Worm (Caenorhabditis elegans) whole organism, mixed stage, embryonic: ENCODE data around the gene nhr-18.

ENCODE experiments used
- M03D4.4 ChIP-seq: sonication (generic microtip); optimal IDR thresholded peaks from 2 replicates; lab custom pipeline; 2017; ENCODE audit warnings: mild to moderate bottlenecking, missing genetic modification characterization, missing compliant biosample characterization
- bed-3 ChIP-seq: fragments of 200-800 bp; sonication (Bioruptor generic); optimal IDR thresholded peaks from 3 replicates; lab custom pipeline; 2018; ENCODE audit warnings: mild to moderate bottlenecking, missing genetic modification characterization, moderate library complexity, missing compliant biosample characterization
- blmp-1 ChIP-seq: fragments of 150-350 bp; optimal IDR thresholded peaks from 2 replicates; lab custom pipeline; 2014; ENCODE audit warnings: missing biosample characterization, missing genetic modification characterization
- ceh-39 ChIP-seq: fragments of 150-350 bp; optimal IDR thresholded peaks from 2 replicates; lab custom pipeline; 2014; ENCODE audit warnings: missing biosample characterization, missing genetic modification characterization
- ceh-43 ChIP-seq: fragments of 200-800 bp; sonication (Bioruptor generic); optimal IDR thresholded peaks from 2 replicates; lab custom pipeline; 2018; ENCODE audit warnings: mild to moderate bottlenecking, missing genetic modification characterization, moderate library complexity, missing compliant biosample characterization
- ceh-83 ChIP-seq: fragments of 200-800 bp; sonication (Bioruptor generic); optimal IDR thresholded peaks from 2 replicates; lab custom pipeline; 2018; ENCODE audit warnings: mild to moderate bottlenecking, missing genetic modification characterization, missing compliant biosample characterization
- ces-1 ChIP-seq: fragments of 150-350 bp; optimal IDR thresholded peaks from 2 replicates; lab custom pipeline; 2014; ENCODE audit warnings: missing biosample characterization, missing genetic modification reagents, missing genetic modification characterization
- cnd-1 ChIP-seq: fragments of 200-800 bp; sonication (Bioruptor generic); optimal IDR thresholded peaks from 2 replicates; lab custom pipeline; 2018; ENCODE audit warnings: mild to moderate bottlenecking, missing genetic modification characterization, missing compliant biosample characterization
- drap-1 ChIP-seq: fragments of 200-800 bp; sonication (Bioruptor generic); optimal IDR thresholded peaks from 3 replicates; lab custom pipeline; 2018; ENCODE audit warnings: mild to moderate bottlenecking, missing genetic modification characterization, missing compliant biosample characterization
- elt-1 ChIP-seq: sonication (generic microtip); optimal IDR thresholded peaks from 2 replicates; lab custom pipeline; 2017; ENCODE audit warnings: missing genetic modification characterization, mild to moderate bottlenecking, missing compliant biosample characterization, antibody characterized with exemption, moderate library complexity, borderline replicate concordance; ENCODE audit not compliant: insufficient read depth
- elt-3 ChIP-seq: fragments of 150-350 bp; optimal IDR thresholded peaks from 2 replicates; lab custom pipeline; 2014; ENCODE audit warnings: missing biosample characterization, missing genetic modification characterization
- ham-2 ChIP-seq: fragments of 200-800 bp; sonication (Bioruptor generic); optimal IDR thresholded peaks from 2 replicates; lab custom pipeline; 2018; ENCODE audit warnings: mild to moderate bottlenecking, missing genetic modification characterization, missing compliant biosample characterization
- hlh-1 ChIP-seq: fragments of 150-350 bp; optimal IDR thresholded peaks from 2 replicates; lab custom pipeline; 2014; ENCODE audit warnings: missing biosample characterization, missing genetic modification reagents, missing genetic modification characterization
- lin-32 ChIP-seq: fragments of 200-800 bp; sonication (Bioruptor generic); optimal IDR thresholded peaks from 2 replicates; lab custom pipeline; 2018; ENCODE audit warnings: mild to moderate bottlenecking, missing genetic modification characterization, missing compliant biosample characterization
- mab-5 ChIP-seq: fragments of 150-350 bp; optimal IDR thresholded peaks from 2 replicates; lab custom pipeline; 2014; ENCODE audit warnings: missing biosample characterization, missing genetic modification characterization
- mep-1 ChIP-seq: fragments of 150-350 bp; optimal IDR thresholded peaks from 2 replicates; lab custom pipeline; 2017; ENCODE audit warnings: missing biosample characterization, missing genetic modification reagents, missing genetic modification characterization, inconsistent platforms
- mls-2 ChIP-seq: sonication (generic microtip); optimal IDR thresholded peaks from 2 replicates; lab custom pipeline; 2016; ENCODE audit warnings: mild to moderate bottlenecking, missing genetic modification characterization, moderate library complexity, missing compliant biosample characterization
- nhr-12 ChIP-seq: fragments of 150-350 bp; optimal IDR thresholded peaks from 2 replicates; lab custom pipeline; 2014; ENCODE audit warnings: missing biosample characterization, missing genetic modification characterization
- nhr-2 ChIP-seq: fragments of 150-350 bp; optimal IDR thresholded peaks from 2 replicates; lab custom pipeline; 2014; ENCODE audit warnings: missing biosample characterization, missing genetic modification characterization
- nhr-76 ChIP-seq: sonication (generic microtip); optimal IDR thresholded peaks from 2 replicates; lab custom pipeline; 2017; ENCODE audit warnings: missing biosample characterization, missing genetic modification characterization
- pha-4 ChIP-seq: fragments of 150-350 bp; optimal IDR thresholded peaks from 2 replicates; lab custom pipeline; 2018; ENCODE audit warnings: missing biosample characterization, missing genetic modification reagents, missing genetic modification characterization
- sem-2 ChIP-seq: fragments of 200-800 bp; sonication (Bioruptor generic); optimal IDR thresholded peaks from 2 replicates; lab custom pipeline; 2018; ENCODE audit warnings: mild to moderate bottlenecking, missing genetic modification characterization, missing compliant biosample characterization
- snpc-4 ChIP-seq: fragments of 150-350 bp; optimal IDR thresholded peaks from 2 replicates; lab custom pipeline; 2014; ENCODE audit warnings: missing biosample characterization, missing genetic modification characterization
- sptf-1 ChIP-seq: sonication (generic microtip); optimal IDR thresholded peaks from 2 replicates; lab custom pipeline; 2017; ENCODE audit warnings: mild to moderate bottlenecking, missing genetic modification characterization, moderate library complexity, missing compliant biosample characterization
- tbx-8 ChIP-seq: fragments of 200-800 bp; sonication (Bioruptor generic); optimal IDR thresholded peaks from 2 replicates; lab custom pipeline; 2018; ENCODE audit warnings: mild to moderate bottlenecking, missing genetic modification characterization, moderate library complexity, missing compliant biosample characterization
- unc-120 ChIP-seq: sonication (generic microtip); optimal IDR thresholded peaks from 2 replicates; lab custom pipeline; 2017; ENCODE audit warnings: missing genetic modification characterization, missing compliant biosample characterization; ENCODE audit not compliant: poor library complexity, severe bottlenecking
- unc-39 ChIP-seq: fragments of 150-350 bp; optimal IDR thresholded peaks from 2 replicates; lab custom pipeline; 2014; ENCODE audit warnings: missing biosample characterization, missing genetic modification characterization
- zip-8 ChIP-seq: fragments of 150-350 bp; optimal IDR thresholded peaks from 2 replicates; lab custom pipeline; 2014; ENCODE audit warnings: missing biosample characterization, missing genetic modification characterization
- ztf-11 ChIP-seq: fragments of 150-350 bp; optimal IDR thresholded peaks from 2 replicates; lab custom pipeline; 2014; ENCODE audit warnings: missing biosample characterization, missing genetic modification characterization

nhr-18 gene

ce11 chrV:2264455-2264854 is 37.5 kb downstream of the nhr-18 start, which contains the start of gene nhr-183:
Gene nhr-183 (minus strand): TSS chrV:2264634.
- TF ChIP-seq bed-3 (GFP tag; lab: Kevin White, UChicago) (no peak), ceh-43 (GFP tag; lab: Kevin White, UChicago) (no peak), nhr-76 (no peak), nhr-12 (tag; lab: Kevin White, UChicago) (no peak), ceh-39 (tag; lab: Kevin White, UChicago) (no peak), unc-39 (tag; lab: Kevin White, UChicago) (no peak), mls-2 (tag; lab: Kevin White, UChicago) (no peak), M03D4.4 (no peak), ceh-83 (GFP tag; lab: Kevin White, UChicago) (no peak), pha-4 (tag; lab: Kevin White, UChicago) (no peak), mep-1 (tag; lab: Kevin White, UChicago) (no peak), blmp-1 (tag; lab: Kevin White, UChicago) (no peak)
- TF ChIP-seq, all 35 proteins: peak for 0

- TF ChIP-seq mep-1 (tag; lab: Kevin White, UChicago): no peak
- TF ChIP-seq ceh-39 (tag; lab: Kevin White, UChicago): no peak
- TF ChIP-seq elt-1 (tag; lab: Kevin White, UChicago): no peak
- no peak for TF ChIP-seq lin-32 (GFP tag; lab: Kevin White, UChicago)
- TF ChIP-seq mab-5 (tag; lab: Kevin White, UChicago): no peak
- no peak for TF ChIP-seq nhr-76
- no peak for TF ChIP-seq bed-3 (GFP tag; lab: Kevin White, UChicago)
These were observed 37.9 kb downstream of the nhr-18 start for ce11 chrV:2264925-2265324.

- TF ChIP-seq mab-5 (tag; lab: Kevin White, UChicago) (no peak), hlh-1 (tag; lab: Kevin White, UChicago) (no peak), elt-1 (tag; lab: Kevin White, UChicago) (no peak), pha-4 (tag; lab: Kevin White, UChicago) (no peak), drap-1 (GFP tag; lab: Kevin White, UChicago) (no peak), cnd-1 (tag; lab: Kevin White, UChicago) (no peak), ceh-83 (GFP tag; lab: Kevin White, UChicago) (no peak), nhr-12 (tag; lab: Kevin White, UChicago) (no peak), elt-3 (tag; lab: Kevin White, UChicago) (no peak), nhr-76 (no peak), ces-1 (GFP tag; lab: Kevin White, UChicago) (no peak)
These were observed 40.0 kb downstream of the nhr-18 start, which contains the start of gene nhr-275 for ce11 chrV:2266958-2267357. Gene nhr-275 (minus strand): TSS chrV:2267058.

- TF ChIP-seq ztf-11 (no peak), zip-8 (tag; lab: Kevin White, UChicago) (no peak), lin-32 (GFP tag; lab: Kevin White, UChicago) (no peak)
These were observed 44.7 kb downstream of the nhr-18 start, which contains the start of gene Y5H2A.1 for ce11 chrV:2271750-2272149. Gene Y5H2A.1 (minus strand): TSS chrV:2271850.

- no peak for TF ChIP-seq mls-2 (tag; lab: Kevin White, UChicago)
- TF ChIP-seq ceh-43 (GFP tag; lab: Kevin White, UChicago): no peak
- no peak for TF ChIP-seq sem-2 (GFP tag; lab: Kevin White, UChicago)
- no peak for TF ChIP-seq bed-3 (GFP tag; lab: Kevin White, UChicago)
- no peak for TF ChIP-seq zip-8 (tag; lab: Kevin White, UChicago)
- no peak for TF ChIP-seq hlh-1 (tag; lab: Kevin White, UChicago)
These were observed 47.4 kb downstream of the nhr-18 start, which contains the start of the genes Y5H2A.4 and abu-4 for ce11 chrV:2274253-2274892. Gene Y5H2A.4 (minus strand): TSS chrV:2274353. Gene abu-4 (plus strand): TSS chrV:2274842.

- TF ChIP-seq ceh-83 (GFP tag; lab: Kevin White, UChicago) (no peak), sptf-1 (tag; lab: Kevin White, UChicago) (no peak), nhr-2 (tag; lab: Kevin White, UChicago) (no peak), nhr-12 (tag; lab: Kevin White, UChicago) (no peak), snpc-4 (tag; lab: Kevin White, UChicago) (no peak), blmp-1 (tag; lab: Kevin White, UChicago) (no peak), mab-5 (tag; lab: Kevin White, UChicago) (no peak), unc-120 (tag; lab: Kevin White, UChicago) (no peak), pha-4 (tag; lab: Kevin White, UChicago) (no peak), mls-2 (tag; lab: Kevin White, UChicago) (no peak), tbx-8 (no peak), elt-3 (tag; lab: Kevin White, UChicago) (no peak), drap-1 (GFP tag; lab: Kevin White, UChicago) (no peak), ham-2 (no peak), bed-3 (GFP tag; lab: Kevin White, UChicago) (no peak)
These were observed 50.3 kb downstream of the nhr-18 start for ce11 chrV:2277260-2277659.
